Worm (Caenorhabditis elegans): ENCODE measurements around the gene C45G9.8.

Gene C45G9.8

DNA sequence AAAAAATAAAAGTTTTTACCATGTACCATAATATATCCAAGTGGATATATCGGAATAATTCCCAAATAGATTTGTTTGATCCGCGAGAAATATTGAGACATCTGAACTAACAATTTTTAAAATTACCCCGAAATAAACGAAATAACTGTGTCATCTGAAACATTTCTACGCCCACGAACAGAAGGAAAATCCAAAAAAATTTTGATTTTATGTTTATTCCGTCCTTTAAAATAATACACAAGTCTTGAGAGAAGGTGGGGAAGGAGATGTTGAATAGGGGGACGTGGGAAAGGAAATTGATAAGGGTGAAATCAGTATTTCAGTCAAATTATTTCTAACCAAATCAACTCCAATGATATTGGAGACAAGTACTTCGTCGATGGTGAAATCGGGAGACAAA, 44.7 kb downstream of the C45G9.8 start, which contains the start of gene R144.11:
Gene R144.11 (minus strand): TSS at position 101 of the 400 bp plus-strand sequence.
- TF ChIP-seq fkh-10 (GFP tag; optimal IDR thresholded peaks at IDR 0.05) (no peak), unc-130 (tag; optimal IDR thresholded peaks at IDR 0.05) (no peak), efl-1 (optimal IDR thresholded peaks at IDR 0.05) (no peak), efl-1 (GFP tag; optimal IDR thresholded peaks at IDR 0.05 in 1 of 2) (peak in 1 of 2 experiments; percentile 30), pag-3 (tag; optimal IDR thresholded peaks at IDR 0.05; ENCODE audit: borderline replicate concordance, insufficient read depth) (no peak), nhr-85 (tag) (peak; percentile 31), jun-1 (tag; optimal IDR thresholded peaks at IDR 0.05) (no peak), aly-2 (tag; optimal IDR thresholded peaks at IDR 0.05) (peak; percentile 79)

DNA sequence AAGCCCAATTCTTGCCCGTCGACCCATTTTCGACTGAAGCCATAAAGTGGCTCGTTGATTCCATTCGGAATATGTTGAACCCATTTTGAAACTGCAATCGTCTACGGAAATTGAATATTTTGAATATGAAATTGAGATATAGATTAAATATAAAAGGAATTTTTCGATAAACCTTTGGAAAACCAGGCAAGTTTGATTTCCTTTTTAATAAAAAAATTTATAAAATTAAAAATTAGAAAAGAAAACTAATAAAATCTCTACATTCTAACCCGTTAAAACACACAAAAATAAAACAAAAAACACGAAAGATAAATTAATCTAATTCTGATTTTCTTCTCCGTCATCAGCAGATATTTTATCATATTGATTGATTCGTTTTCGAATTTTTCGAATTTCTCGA, 46.6 kb downstream of the C45G9.8 start, which contains the start of gene R144.12:
Gene R144.12 (minus strand): TSS at position 101 of the 400 bp plus-strand sequence.
- TF ChIP-seq rnt-1 (tag; optimal IDR thresholded peaks at IDR 0.05): no peak
- no peak for TF ChIP-seq ets-5 (GFP tag; IDR thresholded peaks at IDR 0.05)
- no peak for TF ChIP-seq fos-1 (tag; optimal IDR thresholded peaks at IDR 0.05)
- TF ChIP-seq snu-23 (GFP tag; optimal IDR thresholded peaks at IDR 0.05): no peak
- no peak for TF ChIP-seq C34B4.2 (tag; optimal IDR thresholded peaks at IDR 0.05)
- no peak for TF ChIP-seq tbx-2 (tag; optimal IDR thresholded peaks at IDR 0.05)
- no peak for TF ChIP-seq lin-39 (tag; optimal IDR thresholded peaks at IDR 0.05)
- no peak for TF ChIP-seq nhr-77 (tag; optimal IDR thresholded peaks at IDR 0.05)
- no peak for TF ChIP-seq mdl-1 (tag; optimal IDR thresholded peaks at IDR 0.05)
- TF ChIP-seq C04F5.9 (tag; optimal IDR thresholded peaks at IDR 0.05): no peak
- no peak for TF ChIP-seq efl-3 (GFP tag; optimal IDR thresholded peaks at IDR 0.05)
- TF ChIP-seq nhr-11 (tag; optimal IDR thresholded peaks at IDR 0.05): no peak
- TF ChIP-seq hlh-17 (GFP tag; optimal IDR thresholded peaks at IDR 0.05; ENCODE audit: borderline replicate concordance): no peak
- no peak for TF ChIP-seq tlp-1 (tag; optimal IDR thresholded peaks at IDR 0.05)
- TF ChIP-seq ces-1 (GFP tag; optimal IDR thresholded peaks at IDR 0.05): no peak

DNA sequence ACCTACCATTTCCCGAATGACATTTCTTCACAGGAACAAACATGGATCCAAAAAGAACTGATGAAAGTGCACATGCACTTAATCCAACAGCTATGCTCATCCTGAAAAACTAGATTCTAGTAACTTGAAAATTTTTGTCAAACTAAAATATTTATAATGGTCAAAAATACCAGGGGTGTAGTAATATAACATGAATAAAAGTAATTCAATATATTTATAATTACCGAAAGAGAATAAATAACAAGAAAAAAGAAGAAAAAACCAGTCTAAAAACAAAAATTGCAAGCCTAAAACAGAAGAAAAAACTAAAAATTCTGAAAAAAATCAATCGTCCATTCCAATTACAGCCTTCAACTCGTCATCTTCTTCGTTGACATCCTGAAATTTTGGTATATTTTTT, 48.8 kb downstream of the C45G9.8 start, which contains the start of gene R144.6:
Gene R144.6 (minus strand): TSS at position 101 of the 400 bp plus-strand sequence.
- TF ChIP-seq efl-3 (GFP tag; optimal IDR thresholded peaks at IDR 0.05) (no peak), nhr-84 (tag; optimal IDR thresholded peaks at IDR 0.05) (no peak), C04F5.9 (tag; optimal IDR thresholded peaks at IDR 0.05) (no peak), nhr-77 (tag; optimal IDR thresholded peaks at IDR 0.05) (no peak), efl-1 (optimal IDR thresholded peaks at IDR 0.05) (no peak), efl-1 (GFP tag; optimal IDR thresholded peaks at IDR 0.05 in 1 of 2) (peak in 1 of 2 experiments; percentile 9), aly-2 (tag; optimal IDR thresholded peaks at IDR 0.05) (no peak), nhr-19 (GFP tag; conservative IDR thresholded peaks at IDR 0.05) (no peak)

Measured in whole organism, L1 larva.